Fruit fly (Drosophila melanogaster): Measurements from ENCODE around the gene CG5116.

The CG5116 gene

dm6 chr3R:25453150-25453680 is 29.7 kb upstream of the CG5116 start (continued):
- TF ChIP-seq CG10431 (GFP tag; optimal IDR thresholded peaks at IDR 0.05) (peak; percentile 28), Jarid2 (GFP tag; optimal IDR thresholded peaks at IDR 0.05) (peak; percentile 1), Fer2 (tag; optimal IDR thresholded peaks at IDR 0.05) (no peak), Fer3 (tag; optimal IDR thresholded peaks at IDR 0.05) (peak; percentile 42), CG12391 (tag; optimal IDR thresholded peaks at IDR 0.05) (peak; percentile 66), Kr (GFP tag; optimal IDR thresholded peaks at IDR 0.05) (peak; percentile 57), Ets65A (GFP tag) (peak; percentile 16), CG8924 (tag; optimal IDR thresholded peaks at IDR 0.05) (peak; percentile 74), fd64A (GFP tag; optimal IDR thresholded peaks at IDR 0.05) (peak; percentile 32), CG31388 (GFP tag; optimal IDR thresholded peaks at IDR 0.05) (no peak), cato (GFP tag; optimal IDR thresholded peaks at IDR 0.05; ENCODE audit: borderline replicate concordance) (no peak), Mes4 (GFP tag; optimal IDR thresholded peaks at IDR 0.05) (peak; percentile 47), CG9876 (GFP tag; optimal IDR thresholded peaks at IDR 0.05) (no peak), CG6765 (GFP tag; optimal IDR thresholded peaks at IDR 0.05) (no peak), Hey (tag; optimal IDR thresholded peaks at IDR 0.05) (peak; percentile 11), CG1024 (GFP tag; IDR thresholded peaks at IDR 0.05) (0 out of 2 replicates have a peak, but pooled peaks have one; percentile 16), CG2120 (GFP tag; optimal IDR thresholded peaks at IDR 0.05) (peak; percentile 33), CG17612 (GFP tag; IDR thresholded peaks at IDR 0.05) (no peak), sd (tag; optimal IDR thresholded peaks at IDR 0.05) (peak; percentile 64), CG7963 (GFP tag; IDR thresholded peaks at IDR 0.05; ENCODE audit: partially characterized antibody) (no peak), lilli (GFP tag; optimal IDR thresholded peaks at IDR 0.05) (no peak), CG8290 (GFP tag; optimal IDR thresholded peaks at IDR 0.05) (no peak), CG8290 (tag; optimal IDR thresholded peaks at IDR 0.05) (peak; percentile 36 to 54), HmgZ (tag; optimal IDR thresholded peaks at IDR 0.05) (peak; percentile 34), org-1 (GFP tag; optimal IDR thresholded peaks at IDR 0.05) (peak; percentile 74), kah (GFP tag; optimal IDR thresholded peaks at IDR 0.05) (peak; percentile 81), CG8765 (GFP tag; IDR thresholded peaks at IDR 0.05) (no peak), Hr39 (optimal IDR thresholded peaks at IDR 0.05) (no peak), CG16863 (GFP tag; optimal IDR thresholded peaks at IDR 0.05) (no peak), CG7271 (tag; optimal IDR thresholded peaks at IDR 0.05) (no peak), ato (GFP tag; IDR thresholded peaks at IDR 0.05; ENCODE audit: partially characterized antibody) (no peak), schlank (tag; optimal IDR thresholded peaks at IDR 0.05) (no peak), CkIIα-i1 (GFP tag; IDR thresholded peaks at IDR 0.05) (no peak), CG6813 (GFP tag; optimal IDR thresholded peaks at IDR 0.05) (peak; percentile 64), az2 (GFP tag; optimal IDR thresholded peaks at IDR 0.05) (no peak), sqz (GFP tag; optimal IDR thresholded peaks at IDR 0.05) (peak; percentile 72), lmd (GFP tag; IDR thresholded peaks at IDR 0.05) (no peak), repo (GFP tag; optimal IDR thresholded peaks at IDR 0.05) (no peak), CoRest (tag; optimal IDR thresholded peaks at IDR 0.05) (peak; percentile 61), CG13296 (GFP tag; optimal IDR thresholded peaks at IDR 0.05) (peak; percentile 77), Dfd (GFP tag; optimal IDR thresholded peaks at IDR 0.05) (no peak), chinmo (GFP tag; IDR thresholded peaks at IDR 0.05; ENCODE audit: partially characterized antibody) (0 out of 4 replicates have a peak, but pooled peaks have one; percentile 62), CG5953 (GFP tag; IDR thresholded peaks at IDR 0.05) (no peak), Ada2b (GFP tag; IDR thresholded peaks at IDR 0.05) (no peak), CG7745 (tag; optimal IDR thresholded peaks at IDR 0.05) (peak; percentile 70), chif (GFP tag; optimal IDR thresholded peaks at IDR 0.05) (peak in 1 of 2 experiments; percentile 20), CG17359 (tag; optimal IDR thresholded peaks at IDR 0.05) (peak; percentile 0), CG2202 (tag; optimal IDR thresholded peaks at IDR 0.05) (peak; percentile 66), CG8089 (GFP tag; optimal IDR thresholded peaks at IDR 0.05) (no peak), Hand (GFP tag; optimal IDR thresholded peaks at IDR 0.05) (peak; percentile 43), luna (GFP tag; optimal IDR thresholded peaks at IDR 0.05) (no peak)

All from whole organism, embryonic.